Fruit fly (Drosophila melanogaster): ENCODE data around the gene mRpL12.

- no peak for TF ChIP-seq CG8301 (tag; optimal IDR thresholded peaks at IDR 0.05)
- no peak for TF ChIP-seq CG9948 (tag; optimal IDR thresholded peaks at IDR 0.05)
- TF ChIP-seq CG15710 (tag; optimal IDR thresholded peaks at IDR 0.05), result no peak
- TF ChIP-seq EcR (GFP tag; optimal IDR thresholded peaks at IDR 0.05), result no peak
These were observed 24.7 kb upstream of the mRpL12 start for dm6 chr3L:8931916-8932315.

Measured in whole organism, pupa.